Worm (Caenorhabditis elegans) whole organism, L3 larva: ENCODE measurements around the gene T14B4.9.

Experiments used
- ama-1 ChIP-seq: fragments of 150-350 bp; optimal IDR thresholded peaks from 2 replicates; lab custom pipeline; 2018
- ceh-28 ChIP-seq: fragments of 150-350 bp; optimal IDR thresholded peaks from 2 replicates; lab custom pipeline; 2014; ENCODE audit warnings: missing biosample characterization, missing genetic modification reagents, missing genetic modification characterization
- ceh-82 ChIP-seq: fragments of 150-350 bp; optimal IDR thresholded peaks from 2 replicates; lab custom pipeline; 2014; ENCODE audit warnings: missing biosample characterization, missing genetic modification characterization
- daf-12 ChIP-seq: fragments of 150-350 bp; optimal IDR thresholded peaks from 2 replicates; lab custom pipeline; 2014; ENCODE audit warnings: missing biosample characterization, missing genetic modification reagents, missing genetic modification characterization
- fkh-10 ChIP-seq: sonication (generic microtip); optimal IDR thresholded peaks from 2 replicates; lab custom pipeline; 2017; ENCODE audit warnings: missing biosample characterization, missing genetic modification reagents, missing genetic modification characterization
- lin-39 ChIP-seq: fragments of 150-350 bp; optimal IDR thresholded peaks from 2 replicates; lab custom pipeline; 2018; ENCODE audit warnings: missing biosample characterization, missing genetic modification reagents, missing genetic modification characterization
- nhr-12 ChIP-seq: fragments of 150-350 bp; optimal IDR thresholded peaks from 2 replicates; lab custom pipeline; 2014; ENCODE audit warnings: missing biosample characterization, missing genetic modification characterization
- nhr-23 ChIP-seq: fragments of 150-350 bp; optimal IDR thresholded peaks from 2 replicates; lab custom pipeline; 2014; ENCODE audit warnings: missing biosample characterization, missing genetic modification reagents, missing genetic modification characterization
- nhr-77 ChIP-seq: fragments of 150-350 bp; optimal IDR thresholded peaks from 2 replicates; lab custom pipeline; 2014; ENCODE audit warnings: missing biosample characterization, missing genetic modification characterization
- pqm-1 ChIP-seq: fragments of 150-350 bp; optimal IDR thresholded peaks from 2 replicates; lab custom pipeline; 2017; ENCODE audit warnings: missing biosample characterization, missing genetic modification characterization, inconsistent platforms
- snpc-4 ChIP-seq: fragments of 150-350 bp; optimal IDR thresholded peaks from 2 replicates; lab custom pipeline; 2014; ENCODE audit warnings: missing biosample characterization, missing genetic modification characterization
- unc-39 ChIP-seq: sonication (generic microtip); optimal IDR thresholded peaks from 4 replicates; lab custom pipeline; 2017; ENCODE audit warnings: missing biosample characterization, missing genetic modification characterization
- unc-62 ChIP-seq: fragments of 150-350 bp; sonication (generic microtip); optimal IDR thresholded peaks from 4 replicates; lab custom pipeline; 2014; ENCODE audit warnings: missing biosample characterization, missing genetic modification reagents, missing genetic modification characterization
- zag-1 ChIP-seq: fragments of 150-350 bp; optimal IDR thresholded peaks from 2 replicates; lab custom pipeline; 2014; ENCODE audit warnings: missing biosample characterization, missing genetic modification characterization

DNA sequence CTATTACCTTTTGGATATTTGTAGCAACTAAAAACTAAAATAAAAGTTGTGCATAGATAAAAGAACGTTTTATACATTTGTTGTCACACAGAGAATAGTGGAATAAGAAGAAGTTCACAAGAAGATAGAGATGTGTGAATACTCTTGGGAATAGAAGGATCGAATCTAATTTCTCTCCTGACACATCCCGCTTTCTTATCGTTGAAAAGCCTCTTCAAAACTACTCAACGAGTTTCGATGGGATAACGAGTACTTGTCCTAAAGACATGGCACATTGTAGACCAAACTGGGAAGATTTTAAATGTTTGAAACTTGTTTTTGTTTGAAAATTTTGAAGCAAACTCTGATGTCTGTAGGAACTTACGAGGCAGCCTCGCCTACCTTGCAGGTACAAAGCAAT, 38.9 kb upstream of the T14B4.9 start:
- TF ChIP-seq fkh-10 (GFP tag; lab: Kevin White, UChicago), result no peak
- no peak for TF ChIP-seq unc-39 (tag; lab: Kevin White, UChicago)
- TF ChIP-seq daf-12 (tag; lab: Kevin White, UChicago), result no peak
- TF ChIP-seq ama-1 (lab: Kevin White, UChicago), result no peak
- TF ChIP-seq zag-1 (tag; lab: Kevin White, UChicago), result no peak
- no peak for TF ChIP-seq unc-62
- TF ChIP-seq nhr-77 (tag; lab: Kevin White, UChicago), result no peak
- no peak for TF ChIP-seq ceh-82 (tag; lab: Kevin White, UChicago)
- TF ChIP-seq ceh-28 (tag; lab: Kevin White, UChicago), result no peak
- no peak for TF ChIP-seq nhr-23 (tag; lab: Kevin White, UChicago)
- no peak for TF ChIP-seq lin-39 (tag; lab: Kevin White, UChicago)
- no peak for TF ChIP-seq snpc-4 (tag; lab: Kevin White, UChicago)
- no peak for TF ChIP-seq pqm-1 (tag; lab: Kevin White, UChicago)
- TF ChIP-seq nhr-12 (tag; lab: Kevin White, UChicago), result no peak
